Worm (Caenorhabditis elegans): ENCODE measurements around the gene clec-221.

DNA sequence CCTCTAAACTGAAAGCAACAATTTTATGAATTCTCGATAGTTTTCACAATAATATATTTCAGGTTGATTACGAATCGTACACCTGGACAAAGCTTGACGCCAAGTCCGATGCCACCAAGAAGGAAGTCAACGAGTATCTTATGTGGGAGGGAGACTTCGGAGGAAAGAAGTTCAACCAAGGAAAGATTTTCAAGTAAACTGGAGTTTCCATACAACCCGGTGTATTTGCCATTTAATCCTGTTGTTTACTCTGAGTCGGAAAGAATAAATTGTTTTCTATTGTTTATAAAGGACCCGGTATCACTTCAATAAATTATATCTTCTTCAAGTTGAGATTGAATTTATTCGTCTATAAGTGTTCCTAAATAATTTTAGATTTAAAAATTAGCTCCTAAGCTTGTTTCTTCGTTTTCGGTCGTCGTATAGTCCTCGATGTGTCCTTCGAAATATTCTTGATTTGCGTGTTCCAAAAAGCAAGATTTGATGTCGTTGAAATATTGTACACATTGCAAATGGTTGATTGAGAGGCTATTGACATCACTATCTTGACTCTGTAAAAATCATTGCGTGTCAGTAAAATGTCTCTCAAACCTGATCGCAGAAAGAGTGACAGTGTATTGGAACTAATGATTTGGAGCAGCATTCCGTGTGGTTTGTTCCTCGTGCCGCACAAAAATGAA is 13.5 kb upstream of the clec-221 start:
- TF ChIP-seq mab-9 (GFP tag; IDR thresholded peaks at IDR 0.05) (no peak), ama-1 (optimal IDR thresholded peaks at IDR 0.05) (no peak), alr-1 (tag; optimal IDR thresholded peaks at IDR 0.05; ENCODE audit: borderline replicate concordance) (no peak), F16B12.6 (tag; optimal IDR thresholded peaks at IDR 0.05) (no peak), nhr-11 (tag; optimal IDR thresholded peaks at IDR 0.05) (no peak), ceh-82 (tag; optimal IDR thresholded peaks at IDR 0.05) (no peak), elt-2 (tag; optimal IDR thresholded peaks at IDR 0.05) (no peak), isw-1 (GFP tag; IDR thresholded peaks at IDR 0.05) (no peak), jun-1 (tag; optimal IDR thresholded peaks at IDR 0.05) (no peak), aly-2 (tag; optimal IDR thresholded peaks at IDR 0.05) (no peak), sox-4 (tag; optimal IDR thresholded peaks at IDR 0.05) (no peak), nhr-47 (tag; optimal IDR thresholded peaks at IDR 0.05) (no peak), lin-15B (tag; optimal IDR thresholded peaks at IDR 0.05) (no peak), sptf-1 (tag; optimal IDR thresholded peaks at IDR 0.05) (no peak)

Measured in whole organism, L1 larva.